Fruit fly (Drosophila melanogaster) whole organism, embryonic: ENCODE data around the gene CG7065.

Experiments
- Bteb2 ChIP-seq: fragments of 200-800 bp; sonication (Bioruptor generic); optimal IDR thresholded peaks from 2 replicates; lab custom pipeline; 2016; ENCODE audit warnings: missing biosample characterization, missing genetic modification characterization
- CG10959 ChIP-seq: fragments of 200-800 bp; sonication (Bioruptor generic); IDR thresholded peaks from 2 replicates; pipeline ENCODE4 v1.3.6; 2022; ENCODE audit warnings: missing biosample characterization, missing genetic modification characterization
- CG11723 ChIP-seq: fragments of 200-800 bp; sonication (Bioruptor generic); optimal IDR thresholded peaks from 2 replicates; lab custom pipeline; 2017; ENCODE audit warnings: missing biosample characterization, mild to moderate bottlenecking, missing genetic modification characterization
- CG12071 ChIP-seq: fragments of 200-800 bp; sonication (Bioruptor generic); optimal IDR thresholded peaks from 3 replicates; lab custom pipeline; 2018; ENCODE audit warnings: missing biosample characterization, mild to moderate bottlenecking, missing genetic modification characterization
- CG12104 ChIP-seq: fragments of 200-800 bp; sonication (Bioruptor generic); optimal IDR thresholded peaks from 3 replicates; lab custom pipeline; 2016; ENCODE audit warnings: missing biosample characterization, missing genetic modification characterization
- CG12942 ChIP-seq: fragments of 200-800 bp; sonication (Bioruptor generic); optimal IDR thresholded peaks from 3 replicates; lab custom pipeline; 2016; ENCODE audit warnings: missing biosample characterization, missing genetic modification characterization
- CG13624 ChIP-seq: fragments of 200-800 bp; sonication (Bioruptor generic); optimal IDR thresholded peaks from 2 replicates; lab custom pipeline; 2016; ENCODE audit warnings: missing biosample characterization, missing genetic modification characterization
- CG14050 ChIP-seq: fragments of 200-800 bp; sonication (Bioruptor generic); IDR thresholded peaks from 3 replicates; pipeline ENCODE4 v1.3.6; 2022; ENCODE audit warnings: missing biosample characterization, missing genetic modification characterization
- CG15601 ChIP-seq: fragments of 200-800 bp; sonication (Bioruptor generic); optimal IDR thresholded peaks from 3 replicates; lab custom pipeline; 2019; ENCODE audit warnings: missing biosample characterization, mild to moderate bottlenecking, missing genetic modification characterization, moderate library complexity
- CG1832 ChIP-seq: fragments of 200-800 bp; sonication (Bioruptor generic); optimal IDR thresholded peaks from 2 replicates; lab custom pipeline; 2017; ENCODE audit warnings: missing biosample characterization, mild to moderate bottlenecking, missing genetic modification characterization, inconsistent platforms
- CG2199 ChIP-seq: fragments of 200-800 bp; sonication (Bioruptor generic); IDR thresholded peaks from 3 replicates; pipeline ENCODE4 v1.3.6; 2022; ENCODE audit warnings: missing biosample characterization, missing genetic modification characterization
- CG31441 ChIP-seq: fragments of 200-800 bp; sonication (Bioruptor generic); IDR thresholded peaks from 2 replicates; pipeline ENCODE4 v1.3.6; 2022; ENCODE audit warnings: missing biosample characterization, missing genetic modification characterization
- CG33557 ChIP-seq: fragments of 200-800 bp; sonication (Bioruptor generic); optimal IDR thresholded peaks from 2 replicates; lab custom pipeline; 2019; ENCODE audit warnings: missing biosample characterization, mild to moderate bottlenecking, missing genetic modification characterization, moderate library complexity
- CG34422 ChIP-seq: fragments of 200-800 bp; sonication (Bioruptor generic); IDR thresholded peaks from 3 replicates; pipeline ENCODE4 v1.3.6; 2022; ENCODE audit warnings: missing biosample characterization, missing genetic modification characterization
- CG4424 ChIP-seq: fragments of 200-800 bp; sonication (Bioruptor generic); optimal IDR thresholded peaks from 3 replicates; lab custom pipeline; 2016; ENCODE audit warnings: missing biosample characterization, missing genetic modification characterization
- CG4854 ChIP-seq: fragments of 200-800 bp; sonication (Bioruptor generic); optimal IDR thresholded peaks from 2 replicates; lab custom pipeline; 2016; ENCODE audit warnings: missing biosample characterization, missing genetic modification characterization, inconsistent platforms
- CG7372 ChIP-seq: fragments of 200-800 bp; sonication (Bioruptor generic); IDR thresholded peaks from 2 replicates; pipeline ENCODE4 v1.3.6; 2022; ENCODE audit warnings: missing biosample characterization, missing genetic modification characterization
- CG7839 ChIP-seq: fragments of 200-800 bp; sonication (Bioruptor generic); optimal IDR thresholded peaks from 3 replicates; lab custom pipeline; 2018; ENCODE audit warnings: missing biosample characterization, mild to moderate bottlenecking, missing genetic modification characterization, moderate library complexity
- CG8290 ChIP-seq, 3 experiments: fragments of 200-800 bp; sonication (Bioruptor generic); optimal IDR thresholded peaks; 2 replicates each; lab custom pipeline; 2016 to 2019; ENCODE audit warnings: missing biosample characterization in 3 of 3, missing genetic modification characterization in 3 of 3, mild to moderate bottlenecking in 2 of 3, moderate library complexity in 1 of 3
- CG9932 ChIP-seq: fragments of 200-800 bp; sonication (Bioruptor generic); IDR thresholded peaks from 2 replicates; pipeline ENCODE4 v1.3.6; 2022; ENCODE audit warnings: missing biosample characterization, missing genetic modification characterization
- Dip2 ChIP-seq: fragments of 200-800 bp; sonication (Bioruptor generic); IDR thresholded peaks from 2 replicates; pipeline ENCODE4 v1.3.6; 2022; ENCODE audit warnings: missing biosample characterization, missing genetic modification characterization
- Drgx ChIP-seq: fragments of 200-800 bp; sonication (Bioruptor generic); IDR thresholded peaks from 2 replicates; pipeline ENCODE4 v1.3.6; 2022; ENCODE audit warnings: missing biosample characterization, missing genetic modification characterization
- ERR ChIP-seq: fragments of 200-800 bp; sonication (Bioruptor generic); optimal IDR thresholded peaks from 2 replicates; lab custom pipeline; 2016; ENCODE audit warnings: missing biosample characterization, missing genetic modification characterization
- HLH54F ChIP-seq: fragments of 200-800 bp; sonication (Bioruptor generic); optimal IDR thresholded peaks from 3 replicates; lab custom pipeline; 2016; ENCODE audit warnings: missing biosample characterization, missing genetic modification characterization
- Hey ChIP-seq: fragments of 200-800 bp; sonication (Bioruptor generic); optimal IDR thresholded peaks from 3 replicates; lab custom pipeline; 2018; ENCODE audit warnings: missing biosample characterization, mild to moderate bottlenecking, missing genetic modification characterization
- Lhr ChIP-seq: fragments of 200-800 bp; sonication (Bioruptor generic); optimal IDR thresholded peaks from 3 replicates; lab custom pipeline; 2017; ENCODE audit warnings: mild to moderate bottlenecking, missing biosample characterization, missing genetic modification reagents, missing genetic modification characterization
- Max ChIP-seq: fragments of 200-800 bp; sonication (Bioruptor generic); optimal IDR thresholded peaks from 2 replicates; lab custom pipeline; 2016; ENCODE audit warnings: missing biosample characterization, mild to moderate bottlenecking, missing genetic modification characterization
- Pdp1 ChIP-seq, 2 experiments: fragments of 200-800 bp; sonication (Bioruptor generic); optimal IDR thresholded peaks; 3 replicates each; lab custom pipeline; 2016; ENCODE audit warnings: missing biosample characterization in 2 of 2, missing genetic modification characterization in 2 of 2, mild to moderate bottlenecking in 1 of 2, moderate library complexity in 1 of 2
- Poxn ChIP-seq: fragments of 200-800 bp; sonication (Bioruptor generic); IDR thresholded peaks from 2 replicates; pipeline ENCODE4 v1.3.6; 2022; ENCODE audit warnings: missing biosample characterization, missing genetic modification characterization
- Rfx ChIP-seq: fragments of 200-800 bp; sonication (Bioruptor generic); IDR thresholded peaks from 2 replicates; pipeline ENCODE4 v1.3.6; 2022; ENCODE audit warnings: missing biosample characterization, missing genetic modification characterization
- YL-1 ChIP-seq: fragments of 200-800 bp; sonication (Bioruptor generic); optimal IDR thresholded peaks from 3 replicates; lab custom pipeline; 2017; ENCODE audit warnings: missing biosample characterization, mild to moderate bottlenecking, missing genetic modification characterization
- ac ChIP-seq: fragments of 200-800 bp; sonication (Bioruptor generic); optimal IDR thresholded peaks from 3 replicates; lab custom pipeline; 2017; ENCODE audit warnings: missing biosample characterization, mild to moderate bottlenecking, missing genetic modification characterization
- ase ChIP-seq: fragments of 200-800 bp; sonication (Bioruptor generic); IDR thresholded peaks from 3 replicates; pipeline ENCODE4 v1.3.6; 2022; ENCODE audit warnings: missing biosample characterization, missing genetic modification characterization
- fd64A ChIP-seq: fragments of 200-800 bp; sonication (Bioruptor generic); optimal IDR thresholded peaks from 3 replicates; lab custom pipeline; 2018; ENCODE audit warnings: missing biosample characterization, mild to moderate bottlenecking, missing genetic modification characterization
- fd96Cb ChIP-seq: fragments of 200-800 bp; sonication (Bioruptor generic); optimal IDR thresholded peaks from 2 replicates; lab custom pipeline; 2018; ENCODE audit warnings: missing biosample characterization, mild to moderate bottlenecking, missing genetic modification characterization, moderate library complexity
- lab ChIP-seq: fragments of 200-800 bp; sonication (Bioruptor generic); optimal IDR thresholded peaks from 3 replicates; lab custom pipeline; 2017; ENCODE audit warnings: missing biosample characterization, missing genetic modification characterization, mild to moderate bottlenecking, moderate library complexity, missing genetic modification reagents
- lov ChIP-seq, 2 experiments: fragments of 200-800 bp in 1 of 2; fragments of >200 bp in 1 of 2; sonication (Bioruptor generic) in 1 of 2; IDR thresholded peaks in 1 of 2; optimal IDR thresholded peaks in 1 of 2; 2 replicates in 1 of 2; 3 replicates in 1 of 2; pipeline versions ENCODE4 v1.3.6 to Lab custom; 2017 to 2022; ENCODE audit warnings: missing biosample characterization in 1 of 2, missing genetic modification characterization in 1 of 2
- nmo ChIP-seq: fragments of 200-800 bp; sonication (Bioruptor generic); optimal IDR thresholded peaks from 2 replicates; lab custom pipeline; 2018; ENCODE audit warnings: missing biosample characterization, mild to moderate bottlenecking, missing genetic modification characterization, moderate library complexity
- nom ChIP-seq: fragments of 200-800 bp; sonication (Bioruptor generic); optimal IDR thresholded peaks from 2 replicates; lab custom pipeline; 2017; ENCODE audit warnings: missing biosample characterization, missing genetic modification characterization, mild to moderate bottlenecking, moderate library complexity, missing genetic modification reagents
- odd ChIP-seq: fragments of 200-800 bp; sonication (Bioruptor generic); optimal IDR thresholded peaks from 2 replicates; lab custom pipeline; 2017; ENCODE audit warnings: missing biosample characterization, mild to moderate bottlenecking, missing genetic modification characterization
- org-1 ChIP-seq: fragments of 200-800 bp; sonication (Bioruptor generic); optimal IDR thresholded peaks from 2 replicates; lab custom pipeline; 2017; ENCODE audit warnings: missing biosample characterization, missing genetic modification characterization
- otp ChIP-seq: fragments of 200-800 bp; sonication (Bioruptor generic); IDR thresholded peaks from 3 replicates; pipeline ENCODE4, ENCODE4 v1.3.6; 2022; ENCODE audit warnings: missing biosample characterization, missing genetic modification characterization
- phol ChIP-seq: fragments of 200-800 bp; sonication (Bioruptor generic); optimal IDR thresholded peaks from 3 replicates; lab custom pipeline; 2018; ENCODE audit warnings: missing biosample characterization, mild to moderate bottlenecking, missing genetic modification characterization, moderate library complexity
- pros ChIP-seq: fragments of 200-800 bp; sonication (Bioruptor generic); optimal IDR thresholded peaks from 3 replicates; lab custom pipeline; 2019; ENCODE audit warnings: missing biosample characterization, mild to moderate bottlenecking, missing genetic modification characterization, moderate library complexity
- sens ChIP-seq: fragments of 200-800 bp; sonication (Bioruptor generic); peaks from one replicate; lab custom pipeline; 2016; ENCODE audit warnings: missing biosample characterization, missing genetic modification characterization
- sisA ChIP-seq: fragments of 200-800 bp; sonication (Bioruptor generic); IDR thresholded peaks from 2 replicates; pipeline ENCODE4 v1.3.6; 2022; ENCODE audit warnings: missing biosample characterization, missing genetic modification characterization
- sna ChIP-seq: fragments of 200-800 bp; sonication (Bioruptor generic); IDR thresholded peaks from 2 replicates; pipeline ENCODE4 v1.3.6; 2022; ENCODE audit warnings: missing biosample characterization, missing genetic modification characterization; ENCODE audit not compliant: partially characterized antibody
- twi ChIP-seq: fragments of 200-800 bp; optimal IDR thresholded peaks from 2 replicates; lab custom pipeline; 2019; ENCODE audit warnings: missing biosample characterization, mild to moderate bottlenecking, missing genetic modification characterization, moderate library complexity
- zen ChIP-seq: fragments of 200-800 bp; sonication (Bioruptor generic); optimal IDR thresholded peaks from 3 replicates; lab custom pipeline; 2018; ENCODE audit warnings: missing biosample characterization, mild to moderate bottlenecking, missing genetic modification characterization, moderate library complexity

CG7065 gene

DNA sequence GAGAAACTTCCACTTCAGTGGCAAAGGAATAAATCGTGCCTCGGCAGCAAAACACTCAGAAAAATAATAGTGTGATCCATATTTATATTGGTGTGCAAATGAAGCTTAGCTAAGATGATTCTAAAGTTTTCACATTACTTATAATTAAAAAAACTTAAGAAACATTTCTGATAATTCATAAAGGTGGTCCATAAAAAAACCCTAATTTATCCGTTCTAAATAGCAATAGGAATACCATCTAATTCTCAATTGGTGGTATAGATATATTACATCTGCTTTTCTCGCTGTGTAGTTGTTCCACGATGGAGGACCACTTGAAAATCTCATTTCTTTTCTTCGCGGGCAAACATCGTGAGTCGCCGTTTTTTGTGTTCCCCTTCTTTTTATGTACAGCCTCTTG is 12.8 kb downstream of the CG7065 start (continued):
- TF ChIP-seq odd (GFP tag; lab: Kevin White, UChicago) (peak; percentile 20), pros (peak; percentile 66), CG34422 (no peak), YL-1 (GFP tag; lab: Kevin White, UChicago) (no peak), CG33557 (GFP tag; lab: Kevin White, UChicago) (peak; percentile 54), ERR (GFP tag; lab: Kevin White, UChicago) (peak; percentile 18), CG7372 (GFP tag; lab: Robert Waterston, UW) (peak; percentile 24; the same call in 1 of the 2 replicates), lov (optimal IDR thresholded peaks at IDR 0.05; lab: Kevin White, UChicago) (no peak), lov (GFP tag; IDR thresholded peaks at IDR 0.05; lab: Robert Waterston, UW) (no peak), CG14050 (GFP tag; lab: Robert Waterston, UW) (no peak; the same call in 2 of the 3 replicates), nmo (GFP tag; lab: Kevin White, UChicago) (peak; percentile 69), CG10959 (GFP tag; lab: Robert Waterston, UW) (peak; percentile 36; the same call in 1 of the 2 replicates), CG31441 (GFP tag; lab: Robert Waterston, UW) (peak; percentile 25; the same call in 1 of the 2 replicates), Rfx (GFP tag; lab: Robert Waterston, UW) (peak; percentile 37; the same call in 1 of the 2 replicates), sens (GFP tag; lab: Kevin White, UChicago) (peak; percentile 95), Hey (tag; lab: Kevin White, UChicago) (no peak), lab (peak; percentile 75), CG4854 (peak; percentile 17), otp (GFP tag; lab: Robert Waterston, UW) (no peak), phol (peak; percentile 77), CG15601 (peak; percentile 29), org-1 (GFP tag; lab: Kevin White, UChicago) (no peak), sisA (GFP tag; lab: Robert Waterston, UW) (peak; percentile 60), CG4424 (peak; percentile 64), Dip2 (no peak), sna (no peak), fd64A (GFP tag; lab: Kevin White, UChicago) (no peak), fd96Cb (tag; lab: Kevin White, UChicago) (peak; percentile 70), Max (GFP tag; lab: Kevin White, UChicago) (peak; percentile 46)
- TF ChIP-seq, all 482 proteins: peak for 197

dm6 chrX:9155715-9156387 is 13.6 kb downstream of the CG7065 start:
- no peak for TF ChIP-seq CG2199 (GFP tag; lab: Robert Waterston, UW)
- no peak for TF ChIP-seq CG12071
- peak; percentile 68; the same call in 2 of the 3 replicates for TF ChIP-seq CG34422
- no peak for TF ChIP-seq CG12942
- peak; percentile 15 for TF ChIP-seq zen (tag; lab: Kevin White, UChicago)
- TF ChIP-seq Lhr (GFP tag; lab: Kevin White, UChicago): no peak
- no peak for TF ChIP-seq fd64A (GFP tag; lab: Kevin White, UChicago)
- TF ChIP-seq HLH54F (GFP tag; lab: Kevin White, UChicago): no peak
- peak; percentile 49 for TF ChIP-seq nom (GFP tag; lab: Kevin White, UChicago)
- TF ChIP-seq CG13624: peak; percentile 93
- peak; percentile 74 for TF ChIP-seq twi
- TF ChIP-seq CG1832: peak; percentile 78
- TF ChIP-seq Poxn: no peak
- TF ChIP-seq ase (GFP tag; lab: Robert Waterston, UW): no peak
- peak; percentile 31; the same call in 1 of the 2 replicates for TF ChIP-seq Drgx (GFP tag; lab: Robert Waterston, UW)
- no peak for TF ChIP-seq CG9932
- peak in 1 of 2 experiments; percentile 96 for TF ChIP-seq Pdp1 (GFP tag; optimal IDR thresholded peaks at IDR 0.05; lab: Kevin White, UChicago)
- no peak for TF ChIP-seq CG7839 (tag; lab: Kevin White, UChicago)
- TF ChIP-seq Bteb2 (GFP tag; lab: Kevin White, UChicago): no peak
- TF ChIP-seq CG8290 (GFP tag; optimal IDR thresholded peaks at IDR 0.05; lab: Kevin White, UChicago): no peak
- peak in 1 of 2 experiments; percentile 33 for TF ChIP-seq CG8290 (tag; optimal IDR thresholded peaks at IDR 0.05; lab: Kevin White, UChicago)
- TF ChIP-seq ac: peak; percentile 23
- TF ChIP-seq CG12104: peak; percentile 15
- no peak for TF ChIP-seq CG11723
